Worm (Caenorhabditis elegans) whole organism, L4/young adult: Measurements from ENCODE around the gene set-2.

Experiments used
- dao-5 ChIP-seq: sonication (generic microtip); optimal IDR thresholded peaks from 2 replicates; lab custom pipeline; 2016; ENCODE audit warnings: missing genotype, missing genetic modification characterization, moderate library complexity, missing compliant biosample characterization
- him-1 ChIP-seq: sonication (generic microtip); optimal IDR thresholded peaks from 2 replicates; lab custom pipeline; 2016; ENCODE audit warnings: missing genotype, missing genetic modification reagents, missing genetic modification characterization, missing compliant biosample characterization

- peak; percentile 98 for TF ChIP-seq him-1 (tag; lab: Kevin White, UChicago)
- TF ChIP-seq dao-5 (tag; lab: Kevin White, UChicago), result no peak
Observed at ce11 chrIII:4899728-4900127, 30.3 kb downstream of the set-2 start.
